Worm (Caenorhabditis elegans): ENCODE measurements around the gene acd-3.

- TF ChIP-seq fkh-10 (GFP tag; optimal IDR thresholded peaks at IDR 0.05), result no peak
- no peak for TF ChIP-seq tra-1 (GFP tag; IDR thresholded peaks at IDR 0.05)
- TF ChIP-seq pha-4 (GFP tag; IDR thresholded peaks at IDR 0.05), result no peak
- no peak for TF ChIP-seq pha-4 (tag; optimal IDR thresholded peaks at IDR 0.05)
- no peak for TF ChIP-seq ama-1 (optimal IDR thresholded peaks at IDR 0.05)
- TF ChIP-seq ces-1 (GFP tag; optimal IDR thresholded peaks at IDR 0.05), result no peak
Observed at ce11 chrX:14900487-14900886, 51.4 kb downstream of the acd-3 start.

Data from whole organism, L4 larva.